Fruit fly (Drosophila melanogaster) whole organism, embryonic: Measurements from ENCODE around the gene CG4278.

Experiments used
- Aef1 ChIP-seq: fragments of 200-800 bp; sonication (Bioruptor generic); IDR thresholded peaks from 3 replicates; pipeline ENCODE4 v1.3.6; 2022; ENCODE audit warnings: missing biosample characterization, missing genetic modification characterization
- Atf6 ChIP-seq: fragments of 200-800 bp; sonication (Bioruptor generic); IDR thresholded peaks from 2 replicates; pipeline ENCODE4 v1.3.6; 2022; ENCODE audit warnings: missing biosample characterization, missing genetic modification characterization
- CG11398 ChIP-seq: fragments of 200-800 bp; sonication (Bioruptor generic); optimal IDR thresholded peaks from 2 replicates; lab custom pipeline; 2016; ENCODE audit warnings: missing biosample characterization, missing genetic modification characterization
- CG12155 ChIP-seq: fragments of 200-800 bp; sonication (Bioruptor generic); optimal IDR thresholded peaks from 3 replicates; lab custom pipeline; 2016; ENCODE audit warnings: missing biosample characterization, missing genetic modification characterization
- CG15696 ChIP-seq: fragments of 200-800 bp; sonication (Bioruptor generic); optimal IDR thresholded peaks from 2 replicates; lab custom pipeline; 2019; ENCODE audit warnings: missing biosample characterization, mild to moderate bottlenecking, missing genetic modification characterization, moderate library complexity
- CG1602 ChIP-seq: fragments of 200-800 bp; sonication (Bioruptor generic); optimal IDR thresholded peaks from 3 replicates; lab custom pipeline; 2016; ENCODE audit warnings: missing biosample characterization, missing genetic modification characterization
- CG17802 ChIP-seq: fragments of 200-800 bp; sonication (Bioruptor generic); optimal IDR thresholded peaks from 2 replicates; lab custom pipeline; 2018; ENCODE audit warnings: missing biosample characterization, mild to moderate bottlenecking, missing genetic modification characterization, moderate library complexity
- CG18476 ChIP-seq: fragments of 200-800 bp; sonication (Bioruptor generic); optimal IDR thresholded peaks from 2 replicates; lab custom pipeline; 2016; ENCODE audit warnings: missing biosample characterization, mild to moderate bottlenecking, missing genetic modification characterization
- CG18619 ChIP-seq: fragments of 200-800 bp; sonication (Bioruptor generic); optimal IDR thresholded peaks from 3 replicates; lab custom pipeline; 2017; ENCODE audit warnings: missing biosample characterization, mild to moderate bottlenecking, missing genetic modification characterization
- CG2199 ChIP-seq: fragments of 200-800 bp; sonication (Bioruptor generic); IDR thresholded peaks from 3 replicates; pipeline ENCODE4 v1.3.6; 2022; ENCODE audit warnings: missing biosample characterization, missing genetic modification characterization
- CG2875 ChIP-seq: fragments of 200-800 bp; sonication (Bioruptor generic); optimal IDR thresholded peaks from 2 replicates; lab custom pipeline; 2017; ENCODE audit warnings: missing biosample characterization, mild to moderate bottlenecking, missing genetic modification characterization, missing genetic modification reagents
- CG3281 ChIP-seq: fragments of 200-800 bp; sonication (Bioruptor generic); optimal IDR thresholded peaks from 3 replicates; lab custom pipeline; 2017; ENCODE audit warnings: missing biosample characterization, mild to moderate bottlenecking, missing genetic modification characterization
- CG3838 ChIP-seq: fragments of 200-800 bp; sonication (Bioruptor generic); optimal IDR thresholded peaks from 3 replicates; lab custom pipeline; 2016; ENCODE audit warnings: missing biosample characterization, missing genetic modification characterization
- CG7372 ChIP-seq: fragments of 200-800 bp; sonication (Bioruptor generic); IDR thresholded peaks from 2 replicates; pipeline ENCODE4 v1.3.6; 2022; ENCODE audit warnings: missing biosample characterization, missing genetic modification characterization
- CG7745 ChIP-seq: fragments of 200-800 bp; sonication (Bioruptor generic); optimal IDR thresholded peaks from 2 replicates; lab custom pipeline; 2018; ENCODE audit warnings: missing biosample characterization, mild to moderate bottlenecking, missing genetic modification characterization, moderate library complexity
- CG8944 ChIP-seq: fragments of 200-800 bp; sonication (Bioruptor generic); optimal IDR thresholded peaks from 3 replicates; lab custom pipeline; 2016; ENCODE audit warnings: missing biosample characterization, missing genetic modification characterization
- CTCF ChIP-seq: fragments of 200-800 bp; sonication (Bioruptor generic); optimal IDR thresholded peaks from 2 replicates; lab custom pipeline; 2017; ENCODE audit warnings: missing biosample characterization, mild to moderate bottlenecking, missing genetic modification characterization, moderate library complexity
- Camta ChIP-seq: fragments of 200-800 bp; sonication (Bioruptor generic); optimal IDR thresholded peaks from 2 replicates; lab custom pipeline; 2016; ENCODE audit warnings: missing biosample characterization, missing genetic modification characterization
- E2f1 ChIP-seq: fragments of 200-800 bp; sonication (Bioruptor generic); IDR thresholded peaks from 2 replicates; pipeline ENCODE4 v1.3.6; 2022; ENCODE audit warnings: missing biosample characterization, missing genetic modification characterization
- ERR ChIP-seq: fragments of 200-800 bp; sonication (Bioruptor generic); optimal IDR thresholded peaks from 2 replicates; lab custom pipeline; 2016; ENCODE audit warnings: missing biosample characterization, missing genetic modification characterization
- Gug ChIP-seq: fragments of 200-800 bp; sonication (Bioruptor generic); IDR thresholded peaks from 4 replicates; pipeline ENCODE4 v1.3.6; 2022; ENCODE audit warnings: missing biosample characterization, missing genetic modification characterization
- H2.0 ChIP-seq: fragments of 200-800 bp; sonication (Bioruptor generic); IDR thresholded peaks from 2 replicates; pipeline ENCODE4 v1.3.6; 2022; ENCODE audit warnings: missing biosample characterization, missing genetic modification characterization
- Hr39 ChIP-seq: fragments of >200 bp; optimal IDR thresholded peaks from 2 replicates; lab custom pipeline; 2017
- Kr ChIP-seq: fragments of 200-800 bp; sonication (Bioruptor generic); optimal IDR thresholded peaks from 2 replicates; lab custom pipeline; 2017; ENCODE audit warnings: missing biosample characterization, mild to moderate bottlenecking, missing genetic modification characterization
- NFAT ChIP-seq: fragments of 200-800 bp; sonication (Bioruptor generic); IDR thresholded peaks from 2 replicates; pipeline ENCODE4 v1.3.6; 2022; ENCODE audit warnings: missing biosample characterization, missing genetic modification characterization
- Side ChIP-seq: fragments of 200-800 bp; sonication (Bioruptor generic); optimal IDR thresholded peaks from 2 replicates; lab custom pipeline; 2016; ENCODE audit warnings: missing biosample characterization, missing genetic modification characterization
- Ssrp ChIP-seq: fragments of 200-800 bp; sonication (Bioruptor generic); optimal IDR thresholded peaks from 2 replicates; lab custom pipeline; 2018; ENCODE audit warnings: missing biosample characterization, mild to moderate bottlenecking, missing genetic modification characterization, moderate library complexity
- Usf ChIP-seq: fragments of 200-800 bp; sonication (Bioruptor generic); optimal IDR thresholded peaks from 2 replicates; lab custom pipeline; 2017; ENCODE audit warnings: missing genotype, missing biosample characterization, missing genetic modification characterization
- ac ChIP-seq: fragments of 200-800 bp; sonication (Bioruptor generic); optimal IDR thresholded peaks from 3 replicates; lab custom pipeline; 2017; ENCODE audit warnings: missing biosample characterization, mild to moderate bottlenecking, missing genetic modification characterization
- amos ChIP-seq: fragments of 200-800 bp; sonication (Bioruptor generic); IDR thresholded peaks from 2 replicates; pipeline ENCODE4 v1.3.6; 2022; ENCODE audit warnings: missing biosample characterization, missing genetic modification characterization; ENCODE audit not compliant: partially characterized antibody
- bcd ChIP-seq: fragments of 200-800 bp; sonication (Bioruptor generic); optimal IDR thresholded peaks from 2 replicates; lab custom pipeline; 2017; ENCODE audit warnings: missing biosample characterization, mild to moderate bottlenecking, missing genetic modification characterization
- cato ChIP-seq: fragments of 200-800 bp; sonication (Bioruptor generic); optimal IDR thresholded peaks from 2 replicates; lab custom pipeline; 2016; ENCODE audit warnings: missing biosample characterization, missing genetic modification characterization, borderline replicate concordance
- caup ChIP-seq: fragments of 200-800 bp; sonication (Bioruptor generic); optimal IDR thresholded peaks from 3 replicates; lab custom pipeline; 2017; ENCODE audit warnings: missing biosample characterization, mild to moderate bottlenecking, missing genetic modification characterization, moderate library complexity; ENCODE audit not compliant: severe bottlenecking
- chn ChIP-seq: fragments of 200-800 bp; sonication (Bioruptor generic); optimal IDR thresholded peaks from 2 replicates; lab custom pipeline; 2016; ENCODE audit warnings: missing biosample characterization, missing genetic modification characterization
- crc ChIP-seq: fragments of 200-800 bp; sonication (Bioruptor generic); optimal IDR thresholded peaks from 2 replicates; lab custom pipeline; 2016; ENCODE audit warnings: missing biosample characterization, missing genetic modification characterization
- dimm ChIP-seq: fragments of 200-800 bp; sonication (Bioruptor generic); IDR thresholded peaks from 2 replicates; pipeline ENCODE4 v1.3.6; 2022; ENCODE audit warnings: missing biosample characterization, missing genetic modification characterization
- gfzf ChIP-seq: fragments of 200-800 bp; sonication (Bioruptor generic); optimal IDR thresholded peaks from 2 replicates; lab custom pipeline; 2016; ENCODE audit warnings: missing biosample characterization, mild to moderate bottlenecking, missing genetic modification characterization, moderate library complexity
- grau ChIP-seq: fragments of 200-800 bp; optimal IDR thresholded peaks from 3 replicates; lab custom pipeline; 2019; ENCODE audit warnings: missing biosample characterization, mild to moderate bottlenecking, missing genetic modification characterization, moderate library complexity
- ham ChIP-seq: fragments of 200-800 bp; sonication (Bioruptor generic); IDR thresholded peaks from 2 replicates; pipeline ENCODE4 v1.3.6; 2022; ENCODE audit warnings: missing biosample characterization, missing genetic modification characterization
- lab ChIP-seq: fragments of 200-800 bp; sonication (Bioruptor generic); optimal IDR thresholded peaks from 3 replicates; lab custom pipeline; 2017; ENCODE audit warnings: missing biosample characterization, missing genetic modification characterization, mild to moderate bottlenecking, moderate library complexity, missing genetic modification reagents
- lilli ChIP-seq: fragments of 200-800 bp; sonication (Bioruptor generic); optimal IDR thresholded peaks from 3 replicates; lab custom pipeline; 2016; ENCODE audit warnings: missing biosample characterization, missing genetic modification characterization
- pan ChIP-seq, 4 experiments: fragments of >200 bp in 3 of 4; fragments of 200-800 bp in 1 of 4; sonication (Bioruptor generic) in 1 of 4; optimal IDR thresholded peaks in 3 of 4; IDR thresholded peaks in 1 of 4; 2 replicates each; pipeline versions ENCODE4 v1.3.6 to Lab custom; 2017 to 2022; ENCODE audit warnings: missing biosample characterization in 2 of 4, missing genetic modification characterization in 2 of 4, mixed read lengths in 1 of 4
- pita ChIP-seq: fragments of 200-800 bp; sonication (Bioruptor generic); optimal IDR thresholded peaks from 2 replicates; lab custom pipeline; 2017; ENCODE audit warnings: missing biosample characterization, mild to moderate bottlenecking, missing genetic modification characterization
- pum ChIP-seq: fragments of 200-800 bp; sonication (Bioruptor generic); optimal IDR thresholded peaks from 2 replicates; lab custom pipeline; 2016; ENCODE audit warnings: missing biosample characterization, missing genetic modification characterization
- sim ChIP-seq: fragments of 200-800 bp; sonication (Bioruptor generic); IDR thresholded peaks from 2 replicates; pipeline ENCODE4 v1.3.6; 2022; ENCODE audit warnings: missing biosample characterization, missing genetic modification characterization
- sisA ChIP-seq: fragments of 200-800 bp; sonication (Bioruptor generic); IDR thresholded peaks from 2 replicates; pipeline ENCODE4 v1.3.6; 2022; ENCODE audit warnings: missing biosample characterization, missing genetic modification characterization
- stwl ChIP-seq: fragments of 200-800 bp; sonication (Bioruptor generic); optimal IDR thresholded peaks from 3 replicates; lab custom pipeline; 2018; ENCODE audit warnings: missing biosample characterization, mild to moderate bottlenecking, missing genetic modification characterization, moderate library complexity
- toy ChIP-seq: fragments of 200-800 bp; sonication (Bioruptor generic); IDR thresholded peaks from 2 replicates; pipeline ENCODE4 v1.3.6; 2022; ENCODE audit warnings: missing biosample characterization, missing genetic modification characterization
- unc-4 ChIP-seq: fragments of 200-800 bp; sonication (Bioruptor generic); IDR thresholded peaks from 2 replicates; pipeline ENCODE4 v1.3.6; 2022; ENCODE audit warnings: missing biosample characterization, missing genetic modification characterization; ENCODE audit not compliant: partially characterized antibody
- vnd ChIP-seq: fragments of 200-800 bp; sonication (Bioruptor generic); IDR thresholded peaks from 3 replicates; pipeline ENCODE4 v1.3.6; 2022; ENCODE audit warnings: missing biosample characterization, missing genetic modification characterization; ENCODE audit not compliant: partially characterized antibody
- yki ChIP-seq: fragments of >200 bp; optimal IDR thresholded peaks from 3 replicates; lab custom pipeline; 2018

Gene CG4278

dm6 chr2L:16356249-16357025 is 29.6 kb downstream of the CG4278 start, which contains the start of gene CaBP1 (continued):
- no peak for TF ChIP-seq CG3838 (GFP tag; lab: Kevin White, UChicago)
- no peak for TF ChIP-seq CG11398 (GFP tag; lab: Kevin White, UChicago)
- TF ChIP-seq CG17802, result no peak
- peak; percentile 93 for TF ChIP-seq amos
- no peak for TF ChIP-seq NFAT (GFP tag; lab: Robert Waterston, UW)
- no peak for TF ChIP-seq Kr
- no peak for TF ChIP-seq CG2199 (GFP tag; lab: Robert Waterston, UW)
- no peak for TF ChIP-seq toy (GFP tag; lab: Robert Waterston, UW)
- TF ChIP-seq CG8944 (GFP tag; lab: Kevin White, UChicago), result no peak
- no peak for TF ChIP-seq crc (GFP tag; lab: Kevin White, UChicago)
- TF ChIP-seq CG1602 (GFP tag; lab: Kevin White, UChicago), result no peak
- no peak for TF ChIP-seq bcd (GFP tag; lab: Kevin White, UChicago)
- TF ChIP-seq cato (GFP tag; lab: Kevin White, UChicago), result no peak
- no peak for TF ChIP-seq chn (GFP tag; lab: Kevin White, UChicago)
- no peak for TF ChIP-seq pan (optimal IDR thresholded peaks at IDR 0.05; lab: Kevin White, UChicago)
- TF ChIP-seq pan (GFP tag; optimal IDR thresholded peaks at IDR 0.05 in 1 of 2, IDR thresholded peaks at IDR 0.05 in 1 of 2), result no peak
- TF ChIP-seq vnd, result peak; percentile 93
- TF ChIP-seq E2f1 (GFP tag; lab: Robert Waterston, UW), result no peak
- no peak for TF ChIP-seq ERR
- TF ChIP-seq CG18619, result no peak
- TF ChIP-seq CG18476 (GFP tag; lab: Kevin White, UChicago), result no peak
- no peak for TF ChIP-seq Camta (GFP tag; lab: Kevin White, UChicago)
- TF ChIP-seq Ssrp (tag; lab: Kevin White, UChicago), result no peak
- TF ChIP-seq lab, result no peak
- peak; percentile 75 for TF ChIP-seq stwl (tag; lab: Kevin White, UChicago)
- TF ChIP-seq dimm (GFP tag; lab: Robert Waterston, UW), result no peak
- TF ChIP-seq ham (GFP tag; lab: Robert Waterston, UW), result no peak
- no peak for TF ChIP-seq pita (GFP tag; lab: Kevin White, UChicago)
- TF ChIP-seq ac (GFP tag; lab: Kevin White, UChicago), result no peak
- TF ChIP-seq CG12155 (GFP tag; lab: Kevin White, UChicago), result no peak
- TF ChIP-seq lilli, result no peak
- no peak for TF ChIP-seq Atf6
- TF ChIP-seq CG7745 (tag; lab: Kevin White, UChicago), result no peak
- no peak for TF ChIP-seq CG7372 (GFP tag; lab: Robert Waterston, UW)
- peak; percentile 98 for TF ChIP-seq unc-4
- TF ChIP-seq sisA (GFP tag; lab: Robert Waterston, UW), result no peak
- TF ChIP-seq gfzf (GFP tag; lab: Kevin White, UChicago), result peak; percentile 18
- TF ChIP-seq Side (GFP tag; lab: Kevin White, UChicago), result no peak
- no peak for TF ChIP-seq Gug (GFP tag; lab: Robert Waterston, UW)
- no peak for TF ChIP-seq CG15696 (tag; lab: Kevin White, UChicago)
- no peak for TF ChIP-seq CG3281 (GFP tag; lab: Kevin White, UChicago)
- TF ChIP-seq CG2875 (GFP tag; lab: Kevin White, UChicago), result no peak
- TF ChIP-seq caup (GFP tag; lab: Kevin White, UChicago), result no peak
- no peak for TF ChIP-seq Usf
- TF ChIP-seq H2.0, result no peak
- TF ChIP-seq CTCF, result peak; percentile 5
- no peak for TF ChIP-seq yki (lab: Kevin White, UChicago)
- no peak for TF ChIP-seq pum
- TF ChIP-seq grau, result no peak
- TF ChIP-seq sim (GFP tag; lab: Robert Waterston, UW), result no peak
- no peak for TF ChIP-seq Aef1 (GFP tag; lab: Robert Waterston, UW)
- no peak for TF ChIP-seq Hr39 (lab: Kevin White, UChicago)
